Fruit fly (Drosophila melanogaster): Measurements from ENCODE around the gene smp-30.
A peak's percentile ranks its signal among the peaks of the same experiment; 100 is the strongest.

smp-30 gene

DNA sequence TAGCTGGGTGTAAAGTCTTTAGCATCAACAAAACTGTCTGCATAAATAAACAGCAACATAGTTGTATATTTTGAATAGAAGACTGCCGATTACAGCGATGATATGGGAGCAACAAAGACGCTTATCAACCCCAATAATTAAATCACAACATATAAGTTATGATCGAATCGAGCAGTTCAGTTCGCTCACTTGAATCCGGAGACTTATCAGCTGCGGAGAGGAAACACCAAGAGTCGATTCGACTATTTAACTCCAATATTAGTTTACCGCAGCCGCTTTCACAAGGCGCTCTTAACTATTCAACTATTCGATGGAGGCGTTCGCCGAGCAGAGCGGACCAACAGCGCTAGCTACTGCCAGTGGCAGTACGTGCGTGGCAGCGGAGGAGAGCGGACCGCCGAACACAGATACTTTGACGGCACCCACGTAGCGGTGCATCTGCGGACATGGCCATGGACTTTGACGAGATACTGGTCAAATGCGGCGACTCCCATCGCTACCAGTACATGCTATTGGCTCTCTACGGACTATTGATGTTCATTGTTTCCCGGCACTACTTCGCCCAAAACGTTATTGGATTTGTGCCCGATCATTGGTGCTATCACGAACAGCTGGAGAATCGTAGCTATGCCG lies 47.7 kb upstream of the smp-30 start, which contains the start of gene CG14856 (continued):
- TF ChIP-seq CG14667 (GFP tag; IDR thresholded peaks at IDR 0.05) (no peak), salm (tag; optimal IDR thresholded peaks at IDR 0.05) (peak; percentile 38), CG15269 (tag; optimal IDR thresholded peaks at IDR 0.05) (no peak), ash1 (GFP tag; optimal IDR thresholded peaks at IDR 0.05) (no peak), z (GFP tag; IDR thresholded peaks at IDR 0.05) (peak; percentile 55; the same call in 1 of the 3 replicates), CG16813 (GFP tag; IDR thresholded peaks at IDR 0.05; ENCODE audit: partially characterized antibody) (no peak), hkb (optimal IDR thresholded peaks at IDR 0.05) (no peak), hkb (GFP tag; IDR thresholded peaks at IDR 0.05) (peak; percentile 40; the same call in 1 of the 2 replicates), odd (GFP tag; optimal IDR thresholded peaks at IDR 0.05) (peak; percentile 5), D19A (tag; optimal IDR thresholded peaks at IDR 0.05) (no peak), CG16815 (GFP tag; optimal IDR thresholded peaks at IDR 0.05) (no peak), CG3281 (GFP tag; optimal IDR thresholded peaks at IDR 0.05) (peak; percentile 9), bowl (GFP tag; IDR thresholded peaks at IDR 0.05) (no peak), Dp (GFP tag; optimal IDR thresholded peaks at IDR 0.05) (no peak), oc (tag; optimal IDR thresholded peaks at IDR 0.05) (peak; percentile 45), Bgb (GFP tag; IDR thresholded peaks at IDR 0.05; ENCODE audit: partially characterized antibody) (peak; percentile 48; the same call in 1 of the 2 replicates)

DNA sequence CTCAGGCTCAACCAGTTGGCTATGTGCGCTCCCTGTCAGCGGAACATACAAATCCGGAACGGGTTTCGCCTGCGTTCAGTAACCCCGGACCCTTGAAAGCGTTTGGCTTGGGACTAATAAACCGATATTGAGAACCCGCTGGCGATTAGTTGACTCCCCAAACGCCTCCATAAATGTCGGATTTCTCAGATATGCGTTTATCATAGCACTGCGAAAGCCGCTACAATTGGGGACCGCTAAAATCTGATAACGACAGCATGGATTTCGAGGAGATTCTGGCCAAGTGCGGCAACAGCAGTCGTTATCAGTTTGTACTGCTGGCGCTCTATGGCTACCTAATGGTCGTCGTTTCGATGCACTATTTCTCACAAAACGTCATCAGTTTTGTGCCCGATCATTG lies 45.2 kb upstream of the smp-30 start, which contains the start of gene CG14855:
TSS of gene CG14855 (plus strand) at position 12 of the 400 bp plus-strand sequence.
- TF ChIP-seq CG6272 (GFP tag; IDR thresholded peaks at IDR 0.05) (no peak), exex (tag; optimal IDR thresholded peaks at IDR 0.05) (peak; percentile 48), Adf1 (GFP tag; IDR thresholded peaks at IDR 0.05) (0 out of 2 replicates have a peak, but pooled peaks have one; percentile 15), CG6813 (GFP tag; optimal IDR thresholded peaks at IDR 0.05) (peak; percentile 4), Hr78 (GFP tag; optimal IDR thresholded peaks at IDR 0.05) (peak in 1 of 2 experiments; percentile 4), twi (tag; optimal IDR thresholded peaks at IDR 0.05) (no peak), chinmo (GFP tag; IDR thresholded peaks at IDR 0.05; ENCODE audit: partially characterized antibody) (0 out of 4 replicates have a peak, but pooled peaks have one; percentile 55), Atf6 (GFP tag; IDR thresholded peaks at IDR 0.05) (0 out of 2 replicates have a peak, but pooled peaks have one; percentile 11), Bdp1 (GFP tag; optimal IDR thresholded peaks at IDR 0.05) (no peak), CG10654 (GFP tag; optimal IDR thresholded peaks at IDR 0.05) (no peak), Hey (tag; optimal IDR thresholded peaks at IDR 0.05) (peak; percentile 85), sug (tag; optimal IDR thresholded peaks at IDR 0.05) (peak; percentile 83), Fer1 (GFP tag; optimal IDR thresholded peaks at IDR 0.05) (no peak), CG13296 (GFP tag; optimal IDR thresholded peaks at IDR 0.05) (peak; percentile 6), GATAe (GFP tag; conservative IDR thresholded peaks at IDR 0.05) (peak; percentile 63; the same call in 1 of the 2 replicates), HmgZ (tag; optimal IDR thresholded peaks at IDR 0.05) (peak; percentile 33), grn (GFP tag; optimal IDR thresholded peaks at IDR 0.05) (peak; percentile 89), CG3847 (GFP tag; IDR thresholded peaks at IDR 0.05) (0 out of 2 replicates have a peak, but pooled peaks have one; percentile 10), Med (GFP tag) (peak; percentile 65), sd (tag; optimal IDR thresholded peaks at IDR 0.05) (no peak), vvl (GFP tag; IDR thresholded peaks at IDR 0.05) (0 out of 2 replicates have a peak, but pooled peaks have one; percentile 14), CG34376 (GFP tag; optimal IDR thresholded peaks at IDR 0.05) (peak; percentile 77)

Measured in whole organism, embryonic.